Fruit fly (Drosophila melanogaster) whole organism, embryonic: ENCODE results near the gene CG14270.

Experiments used
- B-H2 ChIP-seq: fragments of 200-800 bp; sonication (Bioruptor generic); optimal IDR thresholded peaks from 2 replicates; lab custom pipeline; 2018; ENCODE audit warnings: missing biosample characterization, mild to moderate bottlenecking, missing genetic modification characterization
- CG10209 ChIP-seq: fragments of 200-800 bp; sonication (Bioruptor generic); optimal IDR thresholded peaks from 3 replicates; lab custom pipeline; 2017; ENCODE audit warnings: missing biosample characterization, mild to moderate bottlenecking, missing genetic modification characterization, missing genetic modification reagents
- CG10431 ChIP-seq: fragments of 200-800 bp; sonication (Bioruptor generic); optimal IDR thresholded peaks from 3 replicates; lab custom pipeline; 2018; ENCODE audit warnings: missing biosample characterization, mild to moderate bottlenecking, missing genetic modification characterization
- CG10462 ChIP-seq: fragments of 200-800 bp; sonication (Bioruptor generic); optimal IDR thresholded peaks from 2 replicates; lab custom pipeline; 2016; ENCODE audit warnings: missing biosample characterization, missing genetic modification characterization
- CG10979 ChIP-seq: fragments of 200-800 bp; sonication (Bioruptor generic); optimal IDR thresholded peaks from 2 replicates; lab custom pipeline; 2018; ENCODE audit warnings: missing biosample characterization, mild to moderate bottlenecking, missing genetic modification characterization, moderate library complexity
- CG13296 ChIP-seq: fragments of 200-800 bp; sonication (Bioruptor generic); optimal IDR thresholded peaks from 3 replicates; lab custom pipeline; 2018; ENCODE audit warnings: missing biosample characterization, mild to moderate bottlenecking, missing genetic modification characterization
- CG14860 ChIP-seq: fragments of 200-800 bp; sonication (Bioruptor generic); IDR thresholded peaks from 3 replicates; pipeline ENCODE4 v1.3.6; 2022; ENCODE audit warnings: missing biosample characterization, missing genetic modification characterization; ENCODE audit not compliant: partially characterized antibody
- CG18262 ChIP-seq: fragments of 200-800 bp; optimal IDR thresholded peaks from 3 replicates; lab custom pipeline; 2019; ENCODE audit warnings: missing biosample characterization, mild to moderate bottlenecking, missing genetic modification characterization, moderate library complexity
- CG18476 ChIP-seq: fragments of 200-800 bp; sonication (Bioruptor generic); optimal IDR thresholded peaks from 2 replicates; lab custom pipeline; 2016; ENCODE audit warnings: missing biosample characterization, mild to moderate bottlenecking, missing genetic modification characterization
- CG32767 ChIP-seq: fragments of 200-800 bp; sonication (Bioruptor generic); IDR thresholded peaks from 2 replicates; pipeline ENCODE4 v1.3.6; 2022; ENCODE audit warnings: missing biosample characterization, missing genetic modification characterization
- CG32772 ChIP-seq: fragments of 200-800 bp; sonication (Bioruptor generic); IDR thresholded peaks from 2 replicates; pipeline ENCODE4 v1.3.6; 2022; ENCODE audit warnings: missing biosample characterization, missing genetic modification characterization
- CG33213 ChIP-seq: fragments of 200-800 bp; sonication (Bioruptor generic); optimal IDR thresholded peaks from 3 replicates; lab custom pipeline; 2016; ENCODE audit warnings: missing biosample characterization, missing genetic modification characterization
- CG3838 ChIP-seq: fragments of 200-800 bp; sonication (Bioruptor generic); optimal IDR thresholded peaks from 3 replicates; lab custom pipeline; 2016; ENCODE audit warnings: missing biosample characterization, missing genetic modification characterization
- CG4328 ChIP-seq: fragments of 200-800 bp; sonication (Bioruptor generic); optimal IDR thresholded peaks from 3 replicates; lab custom pipeline; 2017; ENCODE audit warnings: missing biosample characterization, missing genetic modification reagents, missing genetic modification characterization
- CG8765 ChIP-seq: fragments of 200-800 bp; sonication (Bioruptor generic); IDR thresholded peaks from 2 replicates; pipeline ENCODE4 v1.3.6; 2022; ENCODE audit warnings: missing biosample characterization, missing genetic modification characterization
- CG9215 ChIP-seq: fragments of 200-800 bp; sonication (Bioruptor generic); IDR thresholded peaks from 2 replicates; pipeline ENCODE4 v1.3.6; 2022; ENCODE audit warnings: missing biosample characterization, missing genetic modification characterization
- Drgx ChIP-seq: fragments of 200-800 bp; sonication (Bioruptor generic); IDR thresholded peaks from 2 replicates; pipeline ENCODE4 v1.3.6; 2022; ENCODE audit warnings: missing biosample characterization, missing genetic modification characterization
- E2f1 ChIP-seq: fragments of 200-800 bp; sonication (Bioruptor generic); IDR thresholded peaks from 2 replicates; pipeline ENCODE4 v1.3.6; 2022; ENCODE audit warnings: missing biosample characterization, missing genetic modification characterization
- Fer2 ChIP-seq: fragments of 200-800 bp; sonication (Bioruptor generic); optimal IDR thresholded peaks from 2 replicates; lab custom pipeline; 2018; ENCODE audit warnings: missing biosample characterization, mild to moderate bottlenecking, missing genetic modification characterization, moderate library complexity
- Gug ChIP-seq: fragments of 200-800 bp; sonication (Bioruptor generic); IDR thresholded peaks from 4 replicates; pipeline ENCODE4 v1.3.6; 2022; ENCODE audit warnings: missing biosample characterization, missing genetic modification characterization
- Hr39 ChIP-seq: fragments of >200 bp; optimal IDR thresholded peaks from 2 replicates; lab custom pipeline; 2017
- Lhr ChIP-seq: fragments of 200-800 bp; sonication (Bioruptor generic); optimal IDR thresholded peaks from 3 replicates; lab custom pipeline; 2017; ENCODE audit warnings: mild to moderate bottlenecking, missing biosample characterization, missing genetic modification reagents, missing genetic modification characterization
- NFAT ChIP-seq: fragments of 200-800 bp; sonication (Bioruptor generic); IDR thresholded peaks from 2 replicates; pipeline ENCODE4 v1.3.6; 2022; ENCODE audit warnings: missing biosample characterization, missing genetic modification characterization
- Oli ChIP-seq: fragments of 200-800 bp; sonication (Bioruptor generic); optimal IDR thresholded peaks from 2 replicates; lab custom pipeline; 2018; ENCODE audit warnings: missing biosample characterization, mild to moderate bottlenecking, missing genetic modification characterization, moderate library complexity
- PHDP ChIP-seq: fragments of 200-800 bp; sonication (Bioruptor generic); optimal IDR thresholded peaks from 3 replicates; lab custom pipeline; 2018; ENCODE audit warnings: missing biosample characterization, mild to moderate bottlenecking, missing genetic modification characterization, moderate library complexity
- Poxn ChIP-seq: fragments of 200-800 bp; sonication (Bioruptor generic); IDR thresholded peaks from 2 replicates; pipeline ENCODE4 v1.3.6; 2022; ENCODE audit warnings: missing biosample characterization, missing genetic modification characterization
- ash1 ChIP-seq: fragments of 200-800 bp; sonication (Bioruptor generic); optimal IDR thresholded peaks from 2 replicates; lab custom pipeline; 2018; ENCODE audit warnings: missing biosample characterization, mild to moderate bottlenecking, missing genetic modification characterization
- ato ChIP-seq: fragments of 200-800 bp; sonication (Bioruptor generic); IDR thresholded peaks from 2 replicates; pipeline ENCODE4 v1.3.6; 2022; ENCODE audit warnings: missing biosample characterization, missing genetic modification characterization; ENCODE audit not compliant: partially characterized antibody
- bsh ChIP-seq, 2 experiments: fragments of 200-800 bp; sonication (Bioruptor generic); optimal IDR thresholded peaks; 2 replicates each; lab custom pipeline; 2017 to 2018; ENCODE audit warnings: mild to moderate bottlenecking in 2 of 2, missing biosample characterization in 2 of 2, missing genetic modification characterization in 2 of 2, moderate library complexity in 1 of 2
- caup ChIP-seq: fragments of 200-800 bp; sonication (Bioruptor generic); optimal IDR thresholded peaks from 3 replicates; lab custom pipeline; 2017; ENCODE audit warnings: missing biosample characterization, mild to moderate bottlenecking, missing genetic modification characterization, moderate library complexity; ENCODE audit not compliant: severe bottlenecking
- crc ChIP-seq: fragments of 200-800 bp; sonication (Bioruptor generic); optimal IDR thresholded peaks from 2 replicates; lab custom pipeline; 2016; ENCODE audit warnings: missing biosample characterization, missing genetic modification characterization
- dysf ChIP-seq: fragments of 200-800 bp; sonication (Bioruptor generic); IDR thresholded peaks from 3 replicates; pipeline ENCODE4 v1.3.6; 2022; ENCODE audit warnings: missing biosample characterization, missing genetic modification characterization
- eve ChIP-seq, 2 experiments: fragments of >200 bp; optimal IDR thresholded peaks; 2 replicates each; lab custom pipeline; 2017; ENCODE audit warnings: missing biosample characterization in 2 of 2, missing genetic modification characterization in 2 of 2
- eyg ChIP-seq: fragments of 200-800 bp; sonication (Bioruptor generic); optimal IDR thresholded peaks from 3 replicates; lab custom pipeline; 2016; ENCODE audit warnings: missing biosample characterization, missing genetic modification characterization
- ftz-f1 ChIP-seq: fragments of 200-800 bp; sonication (Bioruptor generic); optimal IDR thresholded peaks from 2 replicates; lab custom pipeline; 2016; ENCODE audit warnings: missing biosample characterization, missing genetic modification characterization
- gcm2 ChIP-seq: fragments of 200-800 bp; sonication (Bioruptor generic); optimal IDR thresholded peaks from 2 replicates; lab custom pipeline; 2016; ENCODE audit warnings: missing biosample characterization, missing genetic modification characterization
- lola ChIP-seq, 3 experiments: fragments of >200 bp in 2 of 3; fragments of 200-800 bp in 1 of 3; sonication (Bioruptor generic) in 1 of 3; optimal IDR thresholded peaks; 2 replicates each; lab custom pipeline; 2017 to 2019; ENCODE audit warnings: missing biosample characterization in 3 of 3, missing genetic modification characterization in 3 of 3, mild to moderate bottlenecking in 1 of 3, moderate library complexity in 1 of 3
- mld ChIP-seq: fragments of 200-800 bp; sonication (Bioruptor generic); IDR thresholded peaks from 3 replicates; pipeline ENCODE4 v1.3.6; 2022; ENCODE audit warnings: missing biosample characterization, missing genetic modification characterization; ENCODE audit not compliant: partially characterized antibody
- nau ChIP-seq: fragments of 200-800 bp; sonication (Bioruptor generic); optimal IDR thresholded peaks from 3 replicates; lab custom pipeline; 2017; ENCODE audit warnings: missing biosample characterization, mild to moderate bottlenecking, missing genetic modification characterization, missing genetic modification reagents
- org-1 ChIP-seq: fragments of 200-800 bp; sonication (Bioruptor generic); optimal IDR thresholded peaks from 2 replicates; lab custom pipeline; 2017; ENCODE audit warnings: missing biosample characterization, missing genetic modification characterization
- pros ChIP-seq: fragments of 200-800 bp; sonication (Bioruptor generic); optimal IDR thresholded peaks from 3 replicates; lab custom pipeline; 2019; ENCODE audit warnings: missing biosample characterization, mild to moderate bottlenecking, missing genetic modification characterization, moderate library complexity
- ro ChIP-seq: fragments of 200-800 bp; sonication (Bioruptor generic); IDR thresholded peaks from 2 replicates; pipeline ENCODE4 v1.3.6; 2022; ENCODE audit warnings: missing biosample characterization, missing genetic modification characterization
- row ChIP-seq: fragments of 200-800 bp; sonication (Bioruptor generic); IDR thresholded peaks from 3 replicates; pipeline ENCODE4 v1.3.6; 2022; ENCODE audit warnings: missing biosample characterization, missing genetic modification characterization
- tgo ChIP-seq: fragments of 200-800 bp; sonication (Bioruptor generic); IDR thresholded peaks from 3 replicates; pipeline ENCODE4 v1.3.6; 2022; ENCODE audit warnings: missing biosample characterization, missing genetic modification characterization
- usp ChIP-seq: fragments of >200 bp; optimal IDR thresholded peaks from 2 replicates; lab custom pipeline; 2017; ENCODE audit warnings: missing biosample characterization, missing genetic modification characterization
- vvl ChIP-seq: fragments of 200-800 bp; sonication (Bioruptor generic); IDR thresholded peaks from 2 replicates; pipeline ENCODE4 v1.3.6; 2022; ENCODE audit warnings: missing biosample characterization, missing genetic modification characterization
- zen ChIP-seq: fragments of 200-800 bp; sonication (Bioruptor generic); optimal IDR thresholded peaks from 3 replicates; lab custom pipeline; 2018; ENCODE audit warnings: missing biosample characterization, mild to moderate bottlenecking, missing genetic modification characterization, moderate library complexity
- zfh1 ChIP-seq: fragments of 200-800 bp; sonication (Bioruptor generic); IDR thresholded peaks from 3 replicates; pipeline ENCODE4 v1.3.6; 2022; ENCODE audit warnings: missing biosample characterization, missing genetic modification characterization

The CG14270 gene

dm6 chrX:3474476-3475439 is 10.4 kb downstream of the CG14270 start, which contains the start of gene CG12206 (continued):
- TF ChIP-seq CG8765 (no peak), eyg (GFP tag; lab: Kevin White, UChicago) (no peak), bsh (GFP tag; optimal IDR thresholded peaks at IDR 0.05; lab: Kevin White, UChicago) (peak; percentile 61 to 86), ro (no peak), CG10979 (tag; lab: Kevin White, UChicago) (peak; percentile 63), row (GFP tag; lab: Robert Waterston, UW) (peak; percentile 81), zen (tag; lab: Kevin White, UChicago) (no peak), CG10462 (GFP tag; lab: Kevin White, UChicago) (no peak), ash1 (GFP tag; lab: Kevin White, UChicago) (no peak), CG13296 (GFP tag; lab: Kevin White, UChicago) (peak; percentile 56), CG18262 (tag; lab: Kevin White, UChicago) (peak; percentile 71), CG32772 (GFP tag; lab: Robert Waterston, UW) (peak; percentile 81), zfh1 (GFP tag; lab: Robert Waterston, UW) (0 out of 3 replicates have a peak, but pooled peaks have one; percentile 23), gcm2 (no peak), Oli (tag; lab: Kevin White, UChicago) (peak; percentile 57), mld (GFP tag; lab: Robert Waterston, UW) (no peak), E2f1 (GFP tag; lab: Robert Waterston, UW) (peak; percentile 45), Lhr (GFP tag; lab: Kevin White, UChicago) (no peak), CG9215 (GFP tag; lab: Robert Waterston, UW) (peak; percentile 71), eve (GFP tag; optimal IDR thresholded peaks at IDR 0.05; lab: Kevin White, UChicago) (no peak), ato (GFP tag; lab: Robert Waterston, UW) (no peak), nau (no peak), Fer2 (peak; percentile 6), B-H2 (GFP tag; lab: Kevin White, UChicago) (no peak), NFAT (GFP tag; lab: Robert Waterston, UW) (0 out of 2 replicates have a peak, but pooled peaks have one; percentile 44), CG10209 (peak; percentile 50), lola (GFP tag; optimal IDR thresholded peaks at IDR 0.05; lab: Kevin White, UChicago) (peak in 1 of 3 experiments; percentile 49), Poxn (no peak), CG10431 (GFP tag; lab: Kevin White, UChicago) (no peak), Hr39 (lab: Kevin White, UChicago) (no peak), ftz-f1 (no peak), CG18476 (GFP tag; lab: Kevin White, UChicago) (no peak), crc (GFP tag; lab: Kevin White, UChicago) (no peak), caup (peak; percentile 66), CG32767 (peak; percentile 53; the same call in 1 of the 2 replicates), usp (GFP tag; lab: Kevin White, UChicago) (no peak), PHDP (tag; lab: Kevin White, UChicago) (peak; percentile 62), org-1 (GFP tag; lab: Kevin White, UChicago) (peak; percentile 16), pros (no peak), CG33213 (GFP tag; lab: Kevin White, UChicago) (no peak), CG4328 (GFP tag; lab: Kevin White, UChicago) (no peak), Drgx (GFP tag; lab: Robert Waterston, UW) (peak; percentile 66), Gug (peak; percentile 7; the same call in 1 of the 4 replicates), CG14860 (GFP tag; lab: Robert Waterston, UW) (no peak), CG3838 (no peak), tgo (GFP tag; lab: Robert Waterston, UW) (peak; percentile 58; the same call in 2 of the 3 replicates), vvl (peak; percentile 35), dysf (peak; percentile 69; the same call in 2 of the 3 replicates)
